Fruit fly (Drosophila melanogaster) whole organism, wandering third instar larva: ENCODE results near the gene Sulf1.
A peak's percentile ranks its signal among the peaks of the same experiment; 100 is the strongest.

Experiments
- Abd-B ChIP-seq: fragments of >200 bp; optimal IDR thresholded peaks from 2 replicates; lab custom pipeline; 2017; ENCODE audit warnings: missing biosample characterization, missing genetic modification characterization
- CG9705 ChIP-seq: fragments of 200-800 bp; sonication (Bioruptor generic); optimal IDR thresholded peaks from 2 replicates; lab custom pipeline; 2018; ENCODE audit warnings: missing biosample characterization, mild to moderate bottlenecking, missing genetic modification characterization
- Dfd ChIP-seq: fragments of >200 bp; optimal IDR thresholded peaks from 2 replicates; lab custom pipeline; 2017; ENCODE audit warnings: missing biosample characterization, missing genetic modification characterization
- Dif ChIP-seq: fragments of 200-275, 200-300 bp; sonication (Bioruptor generic); optimal IDR thresholded peaks from 2 replicates; lab custom pipeline; 2018; ENCODE audit warnings: missing biosample characterization, missing genetic modification characterization; ENCODE audit not compliant: partially characterized antibody
- GATAd ChIP-seq: sonication (Bioruptor generic); optimal IDR thresholded peaks from 2 replicates; lab custom pipeline; 2016; ENCODE audit warnings: missing biosample characterization, missing genetic modification characterization
- HLH106 ChIP-seq: fragments of 200-800 bp; optimal IDR thresholded peaks from 3 replicates; lab custom pipeline; 2019; ENCODE audit warnings: missing biosample characterization, mild to moderate bottlenecking, missing genetic modification characterization, moderate library complexity
- Hnf4 ChIP-seq: fragments of 200-800 bp; sonication (Bioruptor generic); optimal IDR thresholded peaks from 2 replicates; lab custom pipeline; 2016; ENCODE audit warnings: missing biosample characterization, mild to moderate bottlenecking, missing genetic modification characterization
- Hr83 ChIP-seq: fragments of 200-300 bp; sonication (Bioruptor generic); optimal IDR thresholded peaks from 2 replicates; lab custom pipeline; 2016; ENCODE audit warnings: missing biosample characterization, mild to moderate bottlenecking, missing genetic modification characterization, moderate library complexity; ENCODE audit not compliant: poor library complexity, severe bottlenecking
- Jra ChIP-seq: sonication (Bioruptor generic); optimal IDR thresholded peaks from 2 replicates; lab custom pipeline; 2016; ENCODE audit warnings: missing biosample characterization, missing genetic modification characterization
- Mio ChIP-seq: sonication (Bioruptor generic); optimal IDR thresholded peaks from 2 replicates; lab custom pipeline; 2016; ENCODE audit warnings: missing biosample characterization, missing genetic modification characterization
- Myc ChIP-seq: fragments of >200 bp; optimal IDR thresholded peaks from 2 replicates; lab custom pipeline; 2017
- N ChIP-seq: fragments of >200 bp; optimal IDR thresholded peaks from 2 replicates; lab custom pipeline; 2018; ENCODE audit warnings: missing biosample characterization, missing external identifiers, missing genetic modification characterization
- OdsH ChIP-seq: fragments of 200-800 bp; sonication (Bioruptor generic); optimal IDR thresholded peaks from 2 replicates; lab custom pipeline; 2016; ENCODE audit warnings: missing biosample characterization, mild to moderate bottlenecking, missing genetic modification characterization
- Rel ChIP-seq, 2 experiments: fragments of 200-800 bp; sonication (Bioruptor generic) in 1 of 2; optimal IDR thresholded peaks; 2 replicates in 1 of 2; 3 replicates in 1 of 2; lab custom pipeline; 2016 to 2019; ENCODE audit warnings: mild to moderate bottlenecking in 2 of 2, missing biosample characterization in 2 of 2, missing genetic modification characterization in 2 of 2, moderate library complexity in 1 of 2
- Sp1 ChIP-seq: fragments of 200-800 bp; sonication (Bioruptor generic); optimal IDR thresholded peaks from 3 replicates; lab custom pipeline; 2019; ENCODE audit warnings: missing biosample characterization, mild to moderate bottlenecking, missing genetic modification characterization, moderate library complexity
- Vsx2 ChIP-seq: fragments of 200-300, 225-300 bp; sonication (Bioruptor generic); optimal IDR thresholded peaks from 2 replicates; lab custom pipeline; 2018; ENCODE audit warnings: missing biosample characterization, missing genetic modification characterization; ENCODE audit not compliant: partially characterized antibody
- br ChIP-seq: fragments of 200-800 bp; sonication (Bioruptor generic); optimal IDR thresholded peaks from 2 replicates; lab custom pipeline; 2016; ENCODE audit warnings: missing biosample characterization, missing genetic modification characterization
- brk ChIP-seq: fragments of 200-800 bp; sonication (Bioruptor generic); optimal IDR thresholded peaks from 2 replicates; lab custom pipeline; 2016; ENCODE audit warnings: missing biosample characterization, mild to moderate bottlenecking, missing genetic modification characterization
- dl ChIP-seq, 2 experiments: fragments of 175-275, 200-275 bp in 1 of 2; fragments of 200-275 bp in 1 of 2; sonication (Bioruptor generic); optimal IDR thresholded peaks; lab custom pipeline; 2018; ENCODE audit warnings: mild to moderate bottlenecking in 2 of 2, missing biosample characterization in 2 of 2, missing genetic modification characterization in 2 of 2, moderate library complexity in 2 of 2; ENCODE audit not compliant: partially characterized antibody in 2 of 2, insufficient read depth in 1 of 2
- dmrt93B ChIP-seq: fragments of 200-800 bp; sonication (Bioruptor generic); optimal IDR thresholded peaks from 2 replicates; lab custom pipeline; 2018; ENCODE audit warnings: missing biosample characterization, mild to moderate bottlenecking, missing genetic modification characterization
- dsf ChIP-seq: sonication (Bioruptor generic); optimal IDR thresholded peaks from 2 replicates; lab custom pipeline; 2016; ENCODE audit warnings: missing biosample characterization, missing genetic modification characterization, borderline replicate concordance
- ey ChIP-seq: fragments of 200-800 bp; sonication (Bioruptor generic); optimal IDR thresholded peaks from 2 replicates; lab custom pipeline; 2016; ENCODE audit warnings: missing biosample characterization, missing genetic modification characterization
- foxo ChIP-seq, 2 experiments: fragments of 200-800 bp; sonication (Bioruptor generic); optimal IDR thresholded peaks; 2 replicates in 1 of 2; 3 replicates in 1 of 2; lab custom pipeline; 2016 to 2017; ENCODE audit warnings: missing biosample characterization in 2 of 2, missing genetic modification characterization in 2 of 2
- fru ChIP-seq: fragments of 200-800 bp; sonication (Bioruptor generic); optimal IDR thresholded peaks from 3 replicates; lab custom pipeline; 2016; ENCODE audit warnings: missing biosample characterization, mild to moderate bottlenecking, missing genetic modification characterization
- h ChIP-seq: fragments of 200-800 bp; sonication (Bioruptor generic); optimal IDR thresholded peaks from 3 replicates; lab custom pipeline; 2016; ENCODE audit warnings: missing biosample characterization, mild to moderate bottlenecking, missing genetic modification characterization
- jim ChIP-seq: fragments of 175-275, 200-325 bp; sonication (Bioruptor generic); optimal IDR thresholded peaks from 2 replicates; lab custom pipeline; 2016; ENCODE audit warnings: missing biosample characterization, mild to moderate bottlenecking, missing genetic modification characterization
- lola ChIP-seq: fragments of >200 bp; optimal IDR thresholded peaks from 2 replicates; lab custom pipeline; 2017; ENCODE audit warnings: missing biosample characterization, missing genetic modification characterization
- pan ChIP-seq: fragments of >200 bp; optimal IDR thresholded peaks from 2 replicates; lab custom pipeline; 2017
- psq ChIP-seq: fragments of 200-800 bp; sonication (Bioruptor generic); optimal IDR thresholded peaks from 3 replicates; lab custom pipeline; 2017; ENCODE audit warnings: missing biosample characterization, mild to moderate bottlenecking, missing genetic modification characterization, moderate library complexity
- rgr ChIP-seq: fragments of 200-800 bp; sonication (Bioruptor generic); optimal IDR thresholded peaks from 3 replicates; lab custom pipeline; 2016; ENCODE audit warnings: missing biosample characterization, mild to moderate bottlenecking, missing genetic modification characterization
- sage ChIP-seq: fragments of 200-800 bp; sonication (Bioruptor generic); optimal IDR thresholded peaks from 2 replicates; lab custom pipeline; 2016; ENCODE audit warnings: missing biosample characterization, mild to moderate bottlenecking, missing genetic modification characterization
- sv ChIP-seq: fragments of 200-800 bp; sonication (Bioruptor generic); optimal IDR thresholded peaks from 3 replicates; lab custom pipeline; 2016; ENCODE audit warnings: missing biosample characterization, missing genetic modification characterization
- tai ChIP-seq: sonication (Bioruptor generic); optimal IDR thresholded peaks from 2 replicates; lab custom pipeline; 2016; ENCODE audit warnings: missing biosample characterization, missing genetic modification characterization
- usp ChIP-seq: fragments of >200 bp; optimal IDR thresholded peaks from 2 replicates; lab custom pipeline; 2017; ENCODE audit warnings: missing biosample characterization, missing genetic modification characterization
- woc ChIP-seq: sonication (Bioruptor generic); optimal IDR thresholded peaks from 2 replicates; lab custom pipeline; 2016; ENCODE audit warnings: missing biosample characterization, mild to moderate bottlenecking, missing genetic modification characterization

Sulf1 gene

DNA sequence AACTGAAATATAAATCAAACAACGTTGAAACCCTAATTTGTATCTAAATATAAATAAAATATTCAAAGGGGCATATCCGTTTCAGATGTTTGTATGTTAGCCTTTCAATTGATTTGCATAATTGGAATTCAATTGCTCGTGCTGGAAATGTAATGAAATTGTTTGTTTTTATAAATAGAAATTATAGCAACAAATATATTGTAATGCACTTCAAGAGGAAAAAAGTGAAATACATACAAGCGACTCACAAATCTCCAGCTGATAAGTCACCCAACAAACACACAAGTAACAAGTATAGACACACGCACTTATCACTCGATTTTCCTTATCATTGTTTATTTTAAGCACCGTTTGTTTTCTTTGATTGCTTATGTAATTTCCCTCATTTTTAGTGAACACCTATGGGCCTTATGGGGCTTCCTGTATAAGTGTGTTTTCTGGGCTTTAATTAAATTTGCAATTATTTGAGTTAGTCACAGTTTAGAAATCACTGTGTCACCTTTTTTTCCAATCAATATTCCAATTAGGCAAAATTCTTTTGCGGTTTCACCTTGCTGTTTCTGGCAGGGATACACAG lies 53.7 kb downstream of the Sulf1 start:
- TF ChIP-seq Rel (GFP tag; optimal IDR thresholded peaks at IDR 0.05; lab: Kevin White, UChicago), result no peak
- TF ChIP-seq Rel (tag; optimal IDR thresholded peaks at IDR 0.05; lab: Kevin White, UChicago), result peak; percentile 70
- TF ChIP-seq woc (GFP tag; lab: Kevin White, UChicago), result no peak
- TF ChIP-seq, all 38 proteins: peak for 1

DNA sequence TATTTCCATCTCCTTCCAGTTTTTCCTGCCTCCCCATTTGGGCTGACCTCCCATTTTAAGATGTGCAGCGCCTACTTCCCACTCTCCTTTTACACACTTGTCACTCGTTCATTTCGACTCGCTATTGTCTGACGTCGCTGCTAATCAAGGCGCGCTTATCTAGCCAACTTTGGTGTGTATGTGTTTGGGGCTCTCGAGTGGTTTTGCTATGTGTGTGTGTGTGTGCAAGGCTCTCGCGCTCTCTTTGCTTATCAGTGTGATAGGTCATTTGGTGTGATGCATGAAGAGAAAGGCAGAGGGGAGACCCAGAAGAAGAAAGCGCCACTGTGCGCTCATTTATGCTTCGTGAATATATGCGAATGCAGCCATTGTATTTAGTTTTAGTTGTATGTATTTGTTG lies 54.5 kb downstream of the Sulf1 start:
- TF ChIP-seq woc (GFP tag; lab: Kevin White, UChicago), result no peak
- TF ChIP-seq psq, result no peak
- TF ChIP-seq dmrt93B, result no peak
- no peak for TF ChIP-seq lola
- TF ChIP-seq Hnf4 (GFP tag; lab: Kevin White, UChicago), result no peak
- peak in 1 of 2 experiments; percentile 42 for TF ChIP-seq dl (GFP tag; optimal IDR thresholded peaks at IDR 0.05; lab: Kevin White, UChicago; ENCODE audit: insufficient read depth in 1 of 2, partially characterized antibody in 2 of 2)
- no peak for TF ChIP-seq Rel (GFP tag; optimal IDR thresholded peaks at IDR 0.05; lab: Kevin White, UChicago)
- TF ChIP-seq Rel (tag; optimal IDR thresholded peaks at IDR 0.05; lab: Kevin White, UChicago), result peak; percentile 65
- peak; percentile 24 for TF ChIP-seq Dif (GFP tag; lab: Kevin White, UChicago)

DNA sequence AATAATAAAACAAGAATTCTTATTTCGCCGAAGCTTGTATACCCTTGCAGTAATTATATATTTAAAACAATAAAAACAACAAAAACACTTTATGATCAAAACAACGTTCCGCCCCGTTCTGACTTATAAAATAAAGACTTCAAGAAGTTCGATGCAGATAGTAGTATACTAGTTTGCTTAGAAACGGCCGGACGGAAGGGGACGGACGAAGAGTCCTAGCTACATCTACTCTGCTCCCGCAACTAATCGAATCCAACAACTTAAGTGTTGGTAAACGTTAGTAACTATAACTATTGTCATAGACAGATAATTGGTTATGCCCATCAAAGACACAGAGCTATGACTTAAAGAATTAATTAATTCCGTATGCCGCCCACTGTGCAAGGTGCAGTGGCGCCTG lies 54.9 kb downstream of the Sulf1 start:
- TF ChIP-seq sage (GFP tag; lab: Kevin White, UChicago) (no peak), Dfd (GFP tag; lab: Kevin White, UChicago) (no peak), Mio (GFP tag; lab: Kevin White, UChicago) (no peak), fru (no peak), jim (GFP tag; lab: Kevin White, UChicago) (no peak)

DNA sequence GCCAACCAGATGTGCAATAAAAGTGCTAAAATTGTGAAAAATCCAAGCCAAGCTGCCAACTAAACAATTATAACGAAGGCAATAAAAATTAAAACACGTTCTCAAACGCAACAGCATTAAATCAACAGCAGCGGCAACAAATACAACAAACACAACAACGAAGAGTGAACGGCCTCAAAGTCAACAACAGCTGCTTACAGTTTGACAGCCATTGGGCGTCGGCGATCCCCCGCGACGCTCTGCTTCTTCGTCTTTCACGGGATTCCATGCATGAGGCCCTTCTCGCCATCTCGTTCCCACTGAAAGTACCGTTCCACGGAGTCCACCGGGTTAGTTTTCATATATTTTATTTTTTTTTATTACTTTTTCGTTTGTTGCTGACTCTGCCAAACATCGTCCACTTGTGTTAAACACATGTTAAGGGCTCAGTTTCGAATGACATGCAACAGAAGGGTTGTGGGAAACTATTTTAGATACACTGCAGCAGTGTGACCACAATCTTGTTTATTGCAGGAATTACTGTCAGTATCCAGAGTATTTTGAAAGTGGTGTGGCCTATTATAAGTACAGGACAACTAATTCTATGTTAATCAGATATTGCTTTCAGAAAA lies 57.2 kb downstream of the Sulf1 start:
- TF ChIP-seq psq (peak; percentile 27), jim (GFP tag; lab: Kevin White, UChicago) (peak; percentile 80), fru (peak; percentile 10), Hnf4 (GFP tag; lab: Kevin White, UChicago) (peak; percentile 62), Abd-B (GFP tag; lab: Kevin White, UChicago) (no peak), ey (GFP tag; lab: Kevin White, UChicago) (no peak), tai (GFP tag; lab: Kevin White, UChicago) (peak; percentile 74), Rel (GFP tag; optimal IDR thresholded peaks at IDR 0.05; lab: Kevin White, UChicago) (no peak), Rel (tag; optimal IDR thresholded peaks at IDR 0.05; lab: Kevin White, UChicago) (peak; percentile 67), dl (GFP tag; optimal IDR thresholded peaks at IDR 0.05; lab: Kevin White, UChicago; ENCODE audit: insufficient read depth in 1 of 2, partially characterized antibody in 2 of 2) (no peak), GATAd (GFP tag; lab: Kevin White, UChicago) (no peak), CG9705 (GFP tag; lab: Kevin White, UChicago) (no peak), Hr83 (GFP tag; lab: Kevin White, UChicago) (peak; percentile 60), br (GFP tag; lab: Kevin White, UChicago) (peak; percentile 23), sage (GFP tag; lab: Kevin White, UChicago) (no peak), foxo (GFP tag; optimal IDR thresholded peaks at IDR 0.05; lab: Kevin White, UChicago) (peak in 1 of 2 experiments; percentile 27), dmrt93B (peak; percentile 18), OdsH (peak; percentile 59), rgr (GFP tag; lab: Kevin White, UChicago) (peak; percentile 55), N (GFP tag; lab: Kevin White, UChicago) (no peak), HLH106 (peak; percentile 10), Jra (peak; percentile 46), h (GFP tag; lab: Kevin White, UChicago) (peak; percentile 55)

DNA sequence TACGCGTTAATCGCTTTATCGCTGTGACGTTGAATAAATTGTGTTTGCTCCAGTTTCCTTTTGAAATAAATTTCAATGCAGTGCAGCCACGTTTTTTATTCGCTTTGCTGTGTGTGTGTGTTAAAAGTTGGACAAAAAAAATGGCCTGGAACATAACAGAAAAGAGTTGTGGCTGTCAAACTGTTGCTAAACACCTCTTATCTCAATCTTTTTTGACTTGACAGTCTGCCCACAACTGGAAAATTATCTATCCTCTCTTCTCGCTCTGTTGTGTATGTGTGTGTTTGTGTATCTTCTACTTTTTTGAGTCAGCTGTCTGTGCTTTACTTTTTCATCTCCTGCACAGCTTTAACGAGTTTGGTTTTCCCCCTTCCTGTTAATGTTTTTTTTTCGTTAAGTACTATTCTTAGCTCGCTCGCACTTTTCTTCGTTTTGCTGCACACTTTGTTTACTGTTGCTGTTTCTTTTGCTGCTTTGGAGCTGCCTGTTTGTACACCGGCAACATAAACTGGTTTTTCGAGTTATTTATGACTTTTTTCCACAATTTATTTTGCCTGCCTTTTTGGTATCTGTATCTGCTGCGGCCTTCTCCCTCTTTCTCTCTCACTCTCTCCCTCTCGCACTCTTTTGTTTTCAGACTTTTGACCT lies 58.2 kb downstream of the Sulf1 start:
- TF ChIP-seq brk (GFP tag; lab: Kevin White, UChicago) (peak; percentile 9), Hr83 (GFP tag; lab: Kevin White, UChicago) (no peak), pan (lab: Kevin White, UChicago) (no peak), woc (GFP tag; lab: Kevin White, UChicago) (no peak), Rel (GFP tag; optimal IDR thresholded peaks at IDR 0.05; lab: Kevin White, UChicago) (no peak), Rel (tag; optimal IDR thresholded peaks at IDR 0.05; lab: Kevin White, UChicago) (peak; percentile 63), Sp1 (GFP tag; lab: Kevin White, UChicago) (no peak), fru (no peak), Myc (lab: Kevin White, UChicago) (no peak), dsf (no peak), N (GFP tag; lab: Kevin White, UChicago) (no peak), psq (peak; percentile 87), HLH106 (no peak), Dif (GFP tag; lab: Kevin White, UChicago) (peak; percentile 37), dl (GFP tag; optimal IDR thresholded peaks at IDR 0.05; lab: Kevin White, UChicago; ENCODE audit: insufficient read depth in 1 of 2, partially characterized antibody in 2 of 2) (peak in 1 of 2 experiments; percentile 42), sv (no peak), Jra (no peak), CG9705 (GFP tag; lab: Kevin White, UChicago) (no peak), usp (GFP tag; lab: Kevin White, UChicago) (no peak), Hnf4 (GFP tag; lab: Kevin White, UChicago) (no peak), Vsx2 (GFP tag; lab: Kevin White, UChicago) (peak; percentile 71), h (GFP tag; lab: Kevin White, UChicago) (no peak), tai (GFP tag; lab: Kevin White, UChicago) (no peak), GATAd (GFP tag; lab: Kevin White, UChicago) (no peak), OdsH (no peak)
- TF ChIP-seq, all 38 proteins: peak for 6
